Worm (Caenorhabditis elegans) whole organism, mixed stage, embryonic: Measurements from ENCODE around the gene twk-39.

Source experiments
- cnd-1 ChIP-seq: fragments of 200-800 bp; sonication (Bioruptor generic); optimal IDR thresholded peaks from 2 replicates; lab custom pipeline; 2018; ENCODE audit warnings: mild to moderate bottlenecking, missing genetic modification characterization, missing compliant biosample characterization
- elt-1 ChIP-seq: sonication (generic microtip); optimal IDR thresholded peaks from 2 replicates; lab custom pipeline; 2017; ENCODE audit warnings: missing genetic modification characterization, mild to moderate bottlenecking, missing compliant biosample characterization, antibody characterized with exemption, moderate library complexity, borderline replicate concordance; ENCODE audit not compliant: insufficient read depth
- pha-4 ChIP-seq: fragments of 150-350 bp; optimal IDR thresholded peaks from 2 replicates; lab custom pipeline; 2018; ENCODE audit warnings: missing biosample characterization, missing genetic modification reagents, missing genetic modification characterization

ce11 chrIII:11777321-11777720, 18.2 kb upstream of the twk-39 start, which contains the start of gene mdt-21:
- TF ChIP-seq cnd-1 (no peak), elt-1 (tag; lab: Kevin White, UChicago) (no peak), pha-4 (tag; lab: Kevin White, UChicago) (no peak)
